Worm (Caenorhabditis elegans) whole organism, L1 larva: ENCODE measurements around the gene F40F9.3.

Experiments
- C34B4.2 ChIP-seq: sonication (generic microtip); optimal IDR thresholded peaks from 2 replicates; lab custom pipeline; 2017; ENCODE audit warnings: mild to moderate bottlenecking, missing genetic modification characterization, missing compliant biosample characterization
- F16B12.6 ChIP-seq: fragments of 150-350 bp; optimal IDR thresholded peaks from 2 replicates; lab custom pipeline; 2014; ENCODE audit warnings: missing biosample characterization, missing genetic modification characterization
- aly-2 ChIP-seq: fragments of 150-350 bp; optimal IDR thresholded peaks from 2 replicates; lab custom pipeline; 2014; ENCODE audit warnings: missing biosample characterization, missing genetic modification characterization
- ceh-63 ChIP-seq: fragments of 200-800 bp; sonication (Bioruptor generic); optimal IDR thresholded peaks from 2 replicates; lab custom pipeline; 2018; ENCODE audit warnings: mild to moderate bottlenecking, missing genetic modification characterization, missing compliant biosample characterization
- ceh-8 ChIP-seq: fragments of 200-800 bp; sonication (Bioruptor generic); optimal IDR thresholded peaks from 2 replicates; lab custom pipeline; 2018; ENCODE audit warnings: mild to moderate bottlenecking, missing genetic modification characterization, moderate library complexity, missing compliant biosample characterization
- ceh-82 ChIP-seq, 3 experiments: fragments of 150-350 bp in 1 of 3; sonication (generic microtip) in 2 of 3; optimal IDR thresholded peaks; 2 replicates each; lab custom pipeline; 2014 to 2017; ENCODE audit warnings: missing biosample characterization in 3 of 3, missing genetic modification characterization in 3 of 3
- ces-1 ChIP-seq: fragments of 150-350 bp; optimal IDR thresholded peaks from 2 replicates; lab custom pipeline; 2014; ENCODE audit warnings: missing biosample characterization, missing genetic modification reagents, missing genetic modification characterization
- dpl-1 ChIP-seq, 3 experiments: fragments of 150-350 bp in 2 of 3; sonication (generic microtip) in 1 of 3; optimal IDR thresholded peaks; 2 replicates each; lab custom pipeline; 2014 to 2017; ENCODE audit warnings: missing biosample characterization in 3 of 3, missing genetic modification characterization in 3 of 3, missing genetic modification reagents in 3 of 3
- dsc-1 ChIP-seq: sonication (generic microtip); optimal IDR thresholded peaks from 2 replicates; lab custom pipeline; 2016; ENCODE audit warnings: mild to moderate bottlenecking, missing genetic modification characterization, missing compliant biosample characterization
- efl-3 ChIP-seq: fragments of 200-800 bp; sonication (Bioruptor generic); optimal IDR thresholded peaks from 2 replicates; lab custom pipeline; 2018; ENCODE audit warnings: mild to moderate bottlenecking, missing genetic modification characterization, missing compliant biosample characterization
- egl-13 ChIP-seq: sonication (generic microtip); optimal IDR thresholded peaks from 2 replicates; lab custom pipeline; 2016; ENCODE audit warnings: missing genotype, missing genetic modification reagents, missing genetic modification characterization, missing compliant biosample characterization
- egl-27 ChIP-seq, 2 experiments: fragments of 150-350 bp in 1 of 2; sonication (generic microtip); optimal IDR thresholded peaks; 3 replicates each; lab custom pipeline; 2017 to 2018; ENCODE audit warnings: missing biosample characterization in 2 of 2, missing genetic modification characterization in 2 of 2, missing genetic modification reagents in 2 of 2
- elt-2 ChIP-seq: sonication (generic microtip); optimal IDR thresholded peaks from 2 replicates; lab custom pipeline; 2016; ENCODE audit warnings: missing genetic modification characterization, mild to moderate bottlenecking, inconsistent platforms, missing compliant biosample characterization, missing genetic modification reagents
- elt-3 ChIP-seq, 6 experiments: fragments of 150-350 bp in 1 of 6; sonication (generic microtip); optimal IDR thresholded peaks; 2 replicates each; lab custom pipeline; 2017 to 2018; ENCODE audit warnings: missing biosample characterization in 6 of 6, missing genetic modification characterization in 6 of 6, inconsistent platforms in 1 of 6
- ets-5 ChIP-seq: fragments of 200-800 bp; sonication (Bioruptor generic); IDR thresholded peaks from 2 replicates; pipeline ENCODE4 v1.3.6; 2022; ENCODE audit warnings: missing genetic modification characterization, missing compliant biosample characterization
- fkh-4 ChIP-seq: sonication (generic microtip); optimal IDR thresholded peaks from 2 replicates; lab custom pipeline; 2016; ENCODE audit warnings: missing compliant biosample characterization, missing genetic modification characterization, borderline replicate concordance
- hlh-4 ChIP-seq: sonication (generic microtip); optimal IDR thresholded peaks from 2 replicates; lab custom pipeline; 2016; ENCODE audit warnings: mild to moderate bottlenecking, missing genetic modification characterization, missing compliant biosample characterization
- irx-1 ChIP-seq: sonication (generic microtip); optimal IDR thresholded peaks from 2 replicates; lab custom pipeline; 2016; ENCODE audit warnings: missing genetic modification characterization, missing compliant biosample characterization
- isw-1 ChIP-seq: fragments of 200-800 bp; sonication (Bioruptor generic); IDR thresholded peaks from 2 replicates; pipeline ENCODE4 v1.3.6; 2022; ENCODE audit warnings: missing genetic modification characterization, missing compliant biosample characterization
- lin-14 ChIP-seq: fragments of 200-800 bp; sonication (Bioruptor generic); optimal IDR thresholded peaks from 2 replicates; lab custom pipeline; 2018; ENCODE audit warnings: mild to moderate bottlenecking, missing genetic modification characterization, moderate library complexity, missing compliant biosample characterization
- lir-3 ChIP-seq: sonication (generic microtip); optimal IDR thresholded peaks from 2 replicates; lab custom pipeline; 2016; ENCODE audit warnings: mild to moderate bottlenecking, missing genetic modification characterization, moderate library complexity, missing compliant biosample characterization; ENCODE audit not compliant: poor library complexity
- lsy-2 ChIP-seq, 2 experiments: fragments of 150-350 bp; optimal IDR thresholded peaks; 2 replicates each; lab custom pipeline; 2014; ENCODE audit warnings: missing biosample characterization in 2 of 2, missing genetic modification characterization in 2 of 2
- mdl-1 ChIP-seq, 2 experiments: fragments of 150-350 bp; optimal IDR thresholded peaks; 2 replicates each; lab custom pipeline; 2014 to 2017; ENCODE audit warnings: missing biosample characterization in 2 of 2, missing genetic modification characterization in 2 of 2, inconsistent platforms in 1 of 2
- mep-1 ChIP-seq: fragments of 150-350 bp; optimal IDR thresholded peaks from 2 replicates; lab custom pipeline; 2014; ENCODE audit warnings: missing biosample characterization, missing genetic modification characterization
- nhr-11 ChIP-seq: fragments of 150-350 bp; optimal IDR thresholded peaks from 2 replicates; lab custom pipeline; 2014; ENCODE audit warnings: missing biosample characterization, missing genetic modification characterization
- nhr-12 ChIP-seq: sonication (generic microtip); optimal IDR thresholded peaks from 2 replicates; lab custom pipeline; 2017; ENCODE audit warnings: missing biosample characterization, missing genetic modification characterization
- nhr-20 ChIP-seq: sonication (generic microtip); optimal IDR thresholded peaks from 2 replicates; lab custom pipeline; 2016; ENCODE audit warnings: mild to moderate bottlenecking, missing genetic modification characterization, missing compliant biosample characterization
- nhr-237 ChIP-seq: fragments of 150-350 bp; optimal IDR thresholded peaks from 2 replicates; lab custom pipeline; 2014; ENCODE audit warnings: missing biosample characterization, missing genetic modification characterization
- nhr-28 ChIP-seq: fragments of 150-350 bp; optimal IDR thresholded peaks from 2 replicates; lab custom pipeline; 2014; ENCODE audit warnings: missing biosample characterization, missing genetic modification characterization
- nhr-47 ChIP-seq: sonication (generic microtip); optimal IDR thresholded peaks from 2 replicates; lab custom pipeline; 2016; ENCODE audit warnings: mild to moderate bottlenecking, missing genetic modification characterization, moderate library complexity, missing compliant biosample characterization
- nhr-71 ChIP-seq: sonication (generic microtip); optimal IDR thresholded peaks from 2 replicates; lab custom pipeline; 2016; ENCODE audit warnings: mild to moderate bottlenecking, missing genetic modification characterization, moderate library complexity, missing compliant biosample characterization
- nhr-84 ChIP-seq: sonication (generic microtip); optimal IDR thresholded peaks from 2 replicates; lab custom pipeline; 2017; ENCODE audit warnings: missing biosample characterization, missing genetic modification characterization
- nhr-85 ChIP-seq: sonication (generic microtip); peaks from one replicate; lab custom pipeline; 2016; ENCODE audit warnings: missing genetic modification characterization, inconsistent platforms, missing compliant biosample characterization
- nhr-90 ChIP-seq: sonication (generic microtip); optimal IDR thresholded peaks from 2 replicates; lab custom pipeline; 2016; ENCODE audit warnings: mild to moderate bottlenecking, missing genetic modification characterization, missing compliant biosample characterization; ENCODE audit not compliant: poor library complexity
- pag-3 ChIP-seq: sonication (generic microtip); optimal IDR thresholded peaks from 2 replicates; lab custom pipeline; 2017; ENCODE audit warnings: missing genetic modification characterization, mild to moderate bottlenecking, missing compliant biosample characterization, antibody characterized with exemption, borderline replicate concordance; ENCODE audit not compliant: insufficient read depth
- pax-3 ChIP-seq: fragments of 200-800 bp; sonication (Bioruptor generic); optimal IDR thresholded peaks from 2 replicates; lab custom pipeline; 2018; ENCODE audit warnings: mild to moderate bottlenecking, missing genetic modification characterization, moderate library complexity, missing compliant biosample characterization
- pqm-1 ChIP-seq: sonication (generic microtip); optimal IDR thresholded peaks from 3 replicates; lab custom pipeline; 2017; ENCODE audit warnings: missing biosample characterization, missing genetic modification characterization
- rnt-1 ChIP-seq: sonication (generic microtip); optimal IDR thresholded peaks from 2 replicates; lab custom pipeline; 2016; ENCODE audit warnings: mild to moderate bottlenecking, missing genetic modification characterization, moderate library complexity, missing compliant biosample characterization
- skn-1 ChIP-seq: fragments of 150-350 bp; optimal IDR thresholded peaks from 2 replicates; lab custom pipeline; 2014; ENCODE audit warnings: missing biosample characterization, missing genetic modification characterization
- snu-23 ChIP-seq: sonication (generic microtip); optimal IDR thresholded peaks from 2 replicates; lab custom pipeline; 2016; ENCODE audit warnings: missing genetic modification characterization, missing compliant biosample characterization
- sptf-1 ChIP-seq: fragments of 150-350 bp; optimal IDR thresholded peaks from 2 replicates; lab custom pipeline; 2014; ENCODE audit warnings: missing biosample characterization, missing genetic modification characterization
- sup-37 ChIP-seq: fragments of 200-800 bp; sonication (Bioruptor generic); optimal IDR thresholded peaks from 2 replicates; lab custom pipeline; 2018; ENCODE audit warnings: mild to moderate bottlenecking, missing genetic modification characterization, missing compliant biosample characterization
- swsn-7 ChIP-seq: sonication (generic microtip); optimal IDR thresholded peaks from 2 replicates; lab custom pipeline; 2016; ENCODE audit warnings: missing genetic modification characterization, missing compliant biosample characterization
- tbx-2 ChIP-seq: sonication (generic microtip); optimal IDR thresholded peaks from 2 replicates; lab custom pipeline; 2016; ENCODE audit warnings: missing genetic modification characterization, missing compliant biosample characterization
- unc-30 ChIP-seq: sonication (generic microtip); optimal IDR thresholded peaks from 2 replicates; lab custom pipeline; 2017; ENCODE audit warnings: missing biosample characterization, missing genetic modification characterization
- unc-62 ChIP-seq: fragments of 150-350 bp; optimal IDR thresholded peaks from 2 replicates; lab custom pipeline; 2014; ENCODE audit warnings: missing biosample characterization, missing genetic modification reagents, missing genetic modification characterization
- unc-98 ChIP-seq: fragments of 200-800 bp; sonication (Bioruptor generic); IDR thresholded peaks from 2 replicates; pipeline ENCODE4 v1.3.6; 2022; ENCODE audit warnings: missing genetic modification characterization, missing compliant biosample characterization
- xbp-1 ChIP-seq: sonication (generic microtip); optimal IDR thresholded peaks from 2 replicates; lab custom pipeline; 2016; ENCODE audit warnings: missing genetic modification characterization, missing compliant biosample characterization
- zag-1 ChIP-seq: fragments of 150-350 bp; optimal IDR thresholded peaks from 2 replicates; lab custom pipeline; 2014; ENCODE audit warnings: missing biosample characterization, missing genetic modification characterization
- ztf-4 ChIP-seq: fragments of 150-350 bp; optimal IDR thresholded peaks from 2 replicates; lab custom pipeline; 2014; ENCODE audit warnings: missing biosample characterization, missing genetic modification characterization

F40F9.3 gene

ce11 chrV:9730743-9731706 lies 16.0 kb downstream of the F40F9.3 start:
- TF ChIP-seq irx-1 (tag; lab: Kevin White, UChicago): peak; percentile 87
- TF ChIP-seq pag-3 (tag; lab: Kevin White, UChicago): no peak
- peak; percentile 86 for TF ChIP-seq egl-13
- no peak for TF ChIP-seq sptf-1 (tag; lab: Kevin White, UChicago)
- peak; percentile 91 for TF ChIP-seq dsc-1 (tag; lab: Kevin White, UChicago)
- no peak for TF ChIP-seq C34B4.2 (tag; lab: Kevin White, UChicago)
- peak; percentile 84 to 96 for TF ChIP-seq egl-27 (tag; optimal IDR thresholded peaks at IDR 0.05; lab: Kevin White, UChicago)
- peak; percentile 88 for TF ChIP-seq ztf-4 (tag; lab: Kevin White, UChicago)
- TF ChIP-seq F16B12.6 (tag; lab: Kevin White, UChicago): peak; percentile 10
- peak; percentile 23 for TF ChIP-seq ces-1
- TF ChIP-seq unc-62 (GFP tag; lab: Kevin White, UChicago): no peak
- TF ChIP-seq ceh-8 (GFP tag; lab: Kevin White, UChicago): peak; percentile 88
- TF ChIP-seq efl-3 (GFP tag; lab: Kevin White, UChicago): peak; percentile 49
- peak in 3 of 6 experiments; percentile 50 to 81 (median 72) for TF ChIP-seq elt-3 (tag; optimal IDR thresholded peaks at IDR 0.05; lab: Kevin White, UChicago)
- peak; percentile 60 for TF ChIP-seq lir-3
- peak; percentile 98 for TF ChIP-seq nhr-20 (tag; lab: Kevin White, UChicago)
- TF ChIP-seq ceh-63: no peak
- TF ChIP-seq sup-37: peak; percentile 65
- no peak; the same call in 1 of the 2 replicates for TF ChIP-seq unc-98
- peak; percentile 76 for TF ChIP-seq mep-1 (tag; lab: Kevin White, UChicago)
- TF ChIP-seq nhr-237 (tag; lab: Kevin White, UChicago): peak; percentile 59
- peak; percentile 90 for TF ChIP-seq isw-1 (GFP tag; lab: Robert Waterston, UW)
- TF ChIP-seq nhr-71: peak; percentile 98
- TF ChIP-seq elt-2: peak; percentile 91
- TF ChIP-seq nhr-12 (tag; lab: Kevin White, UChicago): peak; percentile 11
- TF ChIP-seq dpl-1 (GFP tag; optimal IDR thresholded peaks at IDR 0.05; lab: Kevin White, UChicago): peak; percentile 65 to 77 (median 68)
- TF ChIP-seq ceh-82 (tag; optimal IDR thresholded peaks at IDR 0.05; lab: Kevin White, UChicago): peak; percentile 57 to 95 (median 83)
- TF ChIP-seq mdl-1 (tag; optimal IDR thresholded peaks at IDR 0.05; lab: Kevin White, UChicago): peak; percentile 74 to 97
- peak; percentile 98 for TF ChIP-seq xbp-1 (tag; lab: Kevin White, UChicago)
- TF ChIP-seq nhr-47 (tag; lab: Kevin White, UChicago): peak; percentile 95
- no peak for TF ChIP-seq nhr-84 (tag; lab: Kevin White, UChicago)
- peak; percentile 96 for TF ChIP-seq nhr-85
- peak; percentile 25 for TF ChIP-seq zag-1
- peak; percentile 80 for TF ChIP-seq skn-1 (tag; lab: Kevin White, UChicago)
- TF ChIP-seq tbx-2 (tag; lab: Kevin White, UChicago): peak; percentile 97
- peak; percentile 40 for TF ChIP-seq fkh-4
- TF ChIP-seq nhr-28 (tag; lab: Kevin White, UChicago): no peak
- TF ChIP-seq aly-2: peak; percentile 91
- TF ChIP-seq rnt-1: peak; percentile 70
- TF ChIP-seq hlh-4 (tag; lab: Kevin White, UChicago): no peak
- peak; percentile 100 for TF ChIP-seq lin-14 (GFP tag; lab: Kevin White, UChicago)
- no peak for TF ChIP-seq pqm-1 (tag; lab: Kevin White, UChicago)
- TF ChIP-seq lsy-2 (tag; optimal IDR thresholded peaks at IDR 0.05; lab: Kevin White, UChicago): peak; percentile 95 to 99
- peak; percentile 89 for TF ChIP-seq nhr-90 (tag; lab: Kevin White, UChicago)
- TF ChIP-seq snu-23 (GFP tag; lab: Kevin White, UChicago): peak; percentile 99
- no peak for TF ChIP-seq unc-30 (tag; lab: Kevin White, UChicago)
- TF ChIP-seq ets-5 (GFP tag; lab: Robert Waterston, UW): no peak
- peak; percentile 98 for TF ChIP-seq swsn-7
- TF ChIP-seq pax-3 (tag; lab: Kevin White, UChicago): peak; percentile 87
- TF ChIP-seq nhr-11 (tag; lab: Kevin White, UChicago): peak; percentile 41
